Fruit fly (Drosophila melanogaster) whole organism, pupa: ENCODE data around the gene Nrg.

ENCODE experiments used
- CG10348 ChIP-seq: fragments of 200-800 bp; sonication (Bioruptor generic); IDR thresholded peaks from 2 replicates; pipeline ENCODE4 v1.3.6; 2022; ENCODE audit warnings: missing biosample characterization, missing genetic modification characterization
- CG12605 ChIP-seq: fragments of 200-800 bp; sonication (Bioruptor generic); IDR thresholded peaks from 2 replicates; pipeline ENCODE4 v1.3.6; 2022; ENCODE audit warnings: missing biosample characterization, missing genetic modification characterization
- CG13204 ChIP-seq: fragments of 200-800 bp; sonication (Bioruptor generic); optimal IDR thresholded peaks from 2 replicates; lab custom pipeline; 2018; ENCODE audit warnings: missing biosample characterization, mild to moderate bottlenecking, missing genetic modification characterization, moderate library complexity
- CG14655 ChIP-seq: fragments of 200-800 bp; sonication (Bioruptor generic); optimal IDR thresholded peaks from 3 replicates; lab custom pipeline; 2017; ENCODE audit warnings: mild to moderate bottlenecking, missing biosample characterization, missing genetic modification reagents, missing genetic modification characterization
- CG15710 ChIP-seq: fragments of 200-800 bp; sonication (Bioruptor generic); optimal IDR thresholded peaks from 2 replicates; lab custom pipeline; 2018; ENCODE audit warnings: missing biosample characterization, mild to moderate bottlenecking, missing genetic modification characterization, moderate library complexity
- CG17806 ChIP-seq: fragments of 200-800 bp; sonication (Bioruptor generic); optimal IDR thresholded peaks from 2 replicates; lab custom pipeline; 2018; ENCODE audit warnings: missing biosample characterization, mild to moderate bottlenecking, missing genetic modification characterization, moderate library complexity
- CG32121 ChIP-seq: fragments of 200-800 bp; sonication (Bioruptor generic); IDR thresholded peaks from 2 replicates; pipeline ENCODE4 v1.3.6; 2022; ENCODE audit warnings: missing biosample characterization, missing genetic modification characterization
- CG34367 ChIP-seq: fragments of 200-800 bp; sonication (Bioruptor generic); optimal IDR thresholded peaks from 2 replicates; lab custom pipeline; 2018; ENCODE audit warnings: missing biosample characterization, mild to moderate bottlenecking, missing genetic modification characterization
- CG4496 ChIP-seq: fragments of 200-800 bp; sonication (Bioruptor generic); IDR thresholded peaks from 3 replicates; pipeline ENCODE4 v1.3.6; 2022; ENCODE audit warnings: missing biosample characterization, missing genetic modification characterization
- CG8159 ChIP-seq: fragments of 200-800 bp; sonication (Bioruptor generic); optimal IDR thresholded peaks from 3 replicates; lab custom pipeline; 2018; ENCODE audit warnings: missing biosample characterization, mild to moderate bottlenecking, missing genetic modification characterization, moderate library complexity
- CG8301 ChIP-seq: fragments of 200-800 bp; sonication (Bioruptor generic); optimal IDR thresholded peaks from 2 replicates; lab custom pipeline; 2018; ENCODE audit warnings: missing biosample characterization, mild to moderate bottlenecking, missing genetic modification characterization
- CG9948 ChIP-seq: fragments of 200-800 bp; sonication (Bioruptor generic); optimal IDR thresholded peaks from 2 replicates; lab custom pipeline; 2018; ENCODE audit warnings: missing biosample characterization, mild to moderate bottlenecking, missing genetic modification characterization, moderate library complexity
- D1 ChIP-seq: fragments of 200-800 bp; sonication (Bioruptor generic); optimal IDR thresholded peaks from 2 replicates; lab custom pipeline; 2018; ENCODE audit warnings: missing biosample characterization, mild to moderate bottlenecking, missing genetic modification characterization, moderate library complexity
- EcR ChIP-seq: fragments of 200-800 bp; sonication (Bioruptor generic); optimal IDR thresholded peaks from 3 replicates; lab custom pipeline; 2019; ENCODE audit warnings: missing biosample characterization, missing genetic modification characterization, mild to moderate bottlenecking, moderate library complexity, missing genetic modification reagents
- Ets98B ChIP-seq: fragments of 200-800 bp; sonication (Bioruptor generic); IDR thresholded peaks from 2 replicates; pipeline ENCODE4 v1.3.6; 2022; ENCODE audit warnings: missing biosample characterization, missing genetic modification characterization
- Pif1A ChIP-seq: fragments of 200-800 bp; sonication (Bioruptor generic); optimal IDR thresholded peaks from 3 replicates; lab custom pipeline; 2016; ENCODE audit warnings: missing biosample characterization, missing genetic modification characterization
- Pif1B ChIP-seq: fragments of 200-800 bp; sonication (Bioruptor generic); optimal IDR thresholded peaks from 3 replicates; lab custom pipeline; 2016; ENCODE audit warnings: missing biosample characterization, missing genetic modification characterization
- Snoo ChIP-seq: fragments of 200-800 bp; sonication (Bioruptor generic); optimal IDR thresholded peaks from 3 replicates; lab custom pipeline; 2017; ENCODE audit warnings: missing biosample characterization, mild to moderate bottlenecking, missing genetic modification characterization, inconsistent platforms
- fd96Ca ChIP-seq: fragments of 200-800 bp; sonication (Bioruptor generic); IDR thresholded peaks from 3 replicates; pipeline ENCODE4 v1.3.6; 2022; ENCODE audit warnings: missing biosample characterization, missing genetic modification characterization
- gl ChIP-seq: fragments of 200-800 bp; sonication (Bioruptor generic); optimal IDR thresholded peaks from 2 replicates; lab custom pipeline; 2018; ENCODE audit warnings: missing biosample characterization, mild to moderate bottlenecking, missing genetic modification characterization
- rn ChIP-seq: fragments of 200-800 bp; sonication (Bioruptor generic); IDR thresholded peaks from 2 replicates; pipeline ENCODE4 v1.3.6; 2022; ENCODE audit warnings: missing biosample characterization, missing genetic modification characterization

Nrg gene

dm6 chrX:8534734-8535133, 17.6 kb downstream of the Nrg start:
- no peak for TF ChIP-seq CG14655 (GFP tag; lab: Kevin White, UChicago)
- TF ChIP-seq CG32121: peak; percentile 61; the same call in 1 of the 2 replicates
- TF ChIP-seq CG12605: peak; percentile 9; the same call in 1 of the 2 replicates
- TF ChIP-seq Ets98B (GFP tag; lab: Robert Waterston, UW): peak; percentile 42; the same call in 1 of the 2 replicates

dm6 chrX:8536649-8537048, 19.5 kb downstream of the Nrg start:
- TF ChIP-seq EcR (GFP tag; lab: Kevin White, UChicago) (no peak), CG17806 (tag; lab: Kevin White, UChicago) (no peak), Snoo (no peak), CG10348 (no peak), gl (tag; lab: Kevin White, UChicago) (no peak), fd96Ca (no peak), CG8159 (no peak), CG14655 (GFP tag; lab: Kevin White, UChicago) (no peak), Pif1A (GFP tag; lab: Kevin White, UChicago) (no peak), CG12605 (no peak), CG13204 (GFP tag; lab: Kevin White, UChicago) (no peak), CG34367 (no peak), CG15710 (tag; lab: Kevin White, UChicago) (no peak), CG9948 (tag; lab: Kevin White, UChicago) (no peak)

- TF ChIP-seq fd96Ca (no peak), CG32121 (peak; percentile 24; the same call in 1 of the 2 replicates), Pif1B (GFP tag; lab: Kevin White, UChicago) (no peak), Pif1A (GFP tag; lab: Kevin White, UChicago) (no peak), CG8159 (peak; percentile 26), CG13204 (GFP tag; lab: Kevin White, UChicago) (no peak), gl (tag; lab: Kevin White, UChicago) (no peak), CG4496 (GFP tag; lab: Robert Waterston, UW) (peak; percentile 50; the same call in 1 of the 3 replicates), CG14655 (GFP tag; lab: Kevin White, UChicago) (peak; percentile 4), Ets98B (GFP tag; lab: Robert Waterston, UW) (no peak), CG34367 (no peak), Snoo (peak; percentile 7), CG9948 (tag; lab: Kevin White, UChicago) (no peak), rn (GFP tag; lab: Robert Waterston, UW) (no peak), EcR (GFP tag; lab: Kevin White, UChicago) (no peak), D1 (tag; lab: Kevin White, UChicago) (no peak), CG12605 (no peak), CG15710 (tag; lab: Kevin White, UChicago) (no peak), CG8301 (peak; percentile 12), CG17806 (tag; lab: Kevin White, UChicago) (no peak)
These were observed 21.0 kb downstream of the Nrg start for dm6 chrX:8538182-8538581.

dm6 chrX:8538993-8539392, 21.8 kb downstream of the Nrg start:
- TF ChIP-seq CG4496 (GFP tag; lab: Robert Waterston, UW) (peak; percentile 50; the same call in 1 of the 3 replicates), CG32121 (peak; percentile 57), fd96Ca (no peak), CG15710 (tag; lab: Kevin White, UChicago) (peak; percentile 51), CG9948 (tag; lab: Kevin White, UChicago) (peak; percentile 40), CG14655 (GFP tag; lab: Kevin White, UChicago) (peak; percentile 40), CG8301 (peak; percentile 21), CG8159 (peak; percentile 51), Ets98B (GFP tag; lab: Robert Waterston, UW) (peak; percentile 60), D1 (tag; lab: Kevin White, UChicago) (no peak), CG34367 (peak; percentile 11), CG17806 (tag; lab: Kevin White, UChicago) (peak; percentile 31), CG12605 (no peak)

dm6 chrX:8541985-8542384, 24.8 kb downstream of the Nrg start:
- TF ChIP-seq Ets98B (GFP tag; lab: Robert Waterston, UW) (0 out of 2 replicates have a peak, but pooled peaks have one; percentile 22), D1 (tag; lab: Kevin White, UChicago) (no peak), CG12605 (no peak), Pif1B (GFP tag; lab: Kevin White, UChicago) (peak; percentile 9), CG4496 (GFP tag; lab: Robert Waterston, UW) (peak; percentile 49; the same call in 2 of the 3 replicates), CG10348 (no peak), CG15710 (tag; lab: Kevin White, UChicago) (peak; percentile 60), CG8159 (peak; percentile 67), CG34367 (peak; percentile 48), CG13204 (GFP tag; lab: Kevin White, UChicago) (no peak), CG8301 (peak; percentile 26), EcR (GFP tag; lab: Kevin White, UChicago) (no peak), Pif1A (GFP tag; lab: Kevin White, UChicago) (peak; percentile 37), CG17806 (tag; lab: Kevin White, UChicago) (peak; percentile 49), CG32121 (no peak), rn (GFP tag; lab: Robert Waterston, UW) (no peak), Snoo (peak; percentile 18), gl (tag; lab: Kevin White, UChicago) (no peak), fd96Ca (peak; percentile 56; the same call in 1 of the 3 replicates), CG9948 (tag; lab: Kevin White, UChicago) (peak; percentile 45), CG14655 (GFP tag; lab: Kevin White, UChicago) (peak; percentile 47)

dm6 chrX:8542728-8543127, 25.6 kb downstream of the Nrg start:
- no peak for TF ChIP-seq CG10348
- peak; percentile 8 for TF ChIP-seq CG9948 (tag; lab: Kevin White, UChicago)
- TF ChIP-seq CG17806 (tag; lab: Kevin White, UChicago): peak; percentile 11
- TF ChIP-seq CG8159: peak; percentile 11
